Worm (Caenorhabditis elegans): ENCODE results near the gene C12D5.10.

DNA sequence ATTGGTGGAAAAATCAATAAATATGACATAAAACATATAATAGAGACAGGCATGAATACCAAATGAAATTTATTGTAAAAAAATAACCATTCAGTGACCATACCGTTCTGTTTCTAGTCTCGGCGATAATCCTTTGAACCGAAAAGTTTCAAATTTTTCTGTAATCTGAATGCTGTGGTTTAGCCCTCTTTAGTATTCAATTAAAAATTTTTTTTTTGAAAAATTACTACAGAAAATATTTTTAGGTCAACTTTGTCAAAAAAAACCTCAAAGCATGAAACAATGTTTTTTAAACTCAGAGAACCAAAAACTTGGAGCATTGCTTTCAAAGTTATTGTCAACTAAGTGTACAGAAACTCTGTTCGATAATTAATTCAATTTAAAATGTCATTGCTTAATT, 15.2 kb upstream of the C12D5.10 start, which contains the start of gene ZK105.11:
- TF ChIP-seq ama-1 (optimal IDR thresholded peaks at IDR 0.05) (no peak), ceh-48 (tag; optimal IDR thresholded peaks at IDR 0.05) (no peak), ceh-31 (tag; optimal IDR thresholded peaks at IDR 0.05) (no peak), ztf-16 (tag; optimal IDR thresholded peaks at IDR 0.05) (no peak), che-1 (tag; optimal IDR thresholded peaks at IDR 0.05) (no peak), pha-4 (tag; optimal IDR thresholded peaks at IDR 0.05) (no peak), ceh-34 (tag; optimal IDR thresholded peaks at IDR 0.05) (no peak), pqm-1 (tag; optimal IDR thresholded peaks at IDR 0.05) (no peak), ceh-9 (tag; optimal IDR thresholded peaks at IDR 0.05) (no peak), sox-2 (GFP tag; IDR thresholded peaks at IDR 0.05) (no peak), elt-2 (tag; optimal IDR thresholded peaks at IDR 0.05) (no peak)
